Fruit fly (Drosophila melanogaster): Measurements from ENCODE around the gene RhoL.

Gene RhoL

dm6 chr3R:9496748-9497147 lies 5.6 kb downstream of the RhoL start (continued):
- peak; percentile 24 for TF ChIP-seq CG17568 (GFP tag; optimal IDR thresholded peaks at IDR 0.05)
- no peak for TF ChIP-seq CG7745 (tag; optimal IDR thresholded peaks at IDR 0.05)
- no peak for TF ChIP-seq jigr1 (GFP tag; IDR thresholded peaks at IDR 0.05)
- TF ChIP-seq CG12236 (GFP tag; optimal IDR thresholded peaks at IDR 0.05) = peak; percentile 12
- no peak for TF ChIP-seq CG10321 (GFP tag; IDR thresholded peaks at IDR 0.05)
- no peak for TF ChIP-seq HLHmδ (GFP tag; optimal IDR thresholded peaks at IDR 0.05)
- TF ChIP-seq CkIIα-i1 (GFP tag; IDR thresholded peaks at IDR 0.05) = no peak
- peak; percentile 4 for TF ChIP-seq Elba2 (GFP tag; optimal IDR thresholded peaks at IDR 0.05)
- peak; percentile 58 for TF ChIP-seq PHDP (tag; optimal IDR thresholded peaks at IDR 0.05)
- TF ChIP-seq Neu2 (GFP tag; optimal IDR thresholded peaks at IDR 0.05; ENCODE audit: borderline replicate concordance) = peak; percentile 39
- TF ChIP-seq Dll (GFP tag; IDR thresholded peaks at IDR 0.05; ENCODE audit: partially characterized antibody) = peak; percentile 40; the same call in 3 of the 4 replicates
- peak; percentile 85 for TF ChIP-seq ci (GFP tag; IDR thresholded peaks at IDR 0.05)
- peak; percentile 54 for TF ChIP-seq CG13123 (GFP tag; optimal IDR thresholded peaks at IDR 0.05)
- TF ChIP-seq CG15011 (GFP tag; optimal IDR thresholded peaks at IDR 0.05) = no peak
- TF ChIP-seq exex (tag; optimal IDR thresholded peaks at IDR 0.05) = peak; percentile 40
- TF ChIP-seq trh (GFP tag; optimal IDR thresholded peaks at IDR 0.05) = peak; percentile 70
- TF ChIP-seq Lim3 (GFP tag; IDR thresholded peaks at IDR 0.05) = no peak
- TF ChIP-seq BEAF-32 (GFP tag; optimal IDR thresholded peaks at IDR 0.05) = peak; percentile 58
- peak; percentile 91 for TF ChIP-seq zfh2 (GFP tag; optimal IDR thresholded peaks at IDR 0.05)
- peak; percentile 19; the same call in 1 of the 2 replicates for TF ChIP-seq CG14441 (GFP tag; IDR thresholded peaks at IDR 0.05)
- no peak for TF ChIP-seq CG8281 (tag; optimal IDR thresholded peaks at IDR 0.05)
- peak; percentile 98 for TF ChIP-seq CG31365 (tag; optimal IDR thresholded peaks at IDR 0.05)
- TF ChIP-seq Deaf1 (tag; optimal IDR thresholded peaks at IDR 0.05) = peak; percentile 22
- peak; percentile 33; the same call in 1 of the 2 replicates for TF ChIP-seq chm (GFP tag; IDR thresholded peaks at IDR 0.05)
- TF ChIP-seq CG13424 (tag; optimal IDR thresholded peaks at IDR 0.05) = peak; percentile 63
- peak; percentile 23; the same call in 1 of the 2 replicates for TF ChIP-seq CG8765 (GFP tag; IDR thresholded peaks at IDR 0.05)
- TF ChIP-seq CG14710 (tag; optimal IDR thresholded peaks at IDR 0.05) = peak; percentile 86
- TF ChIP-seq psq (GFP tag; optimal IDR thresholded peaks at IDR 0.05) = peak; percentile 44
- no peak for TF ChIP-seq CG30431 (GFP tag; optimal IDR thresholded peaks at IDR 0.05)
- peak; percentile 58 for TF ChIP-seq schlank (tag; optimal IDR thresholded peaks at IDR 0.05)
- TF ChIP-seq CG17328 (GFP tag; IDR thresholded peaks at IDR 0.05) = no peak
- no peak for TF ChIP-seq CG14667 (GFP tag; IDR thresholded peaks at IDR 0.05)
- TF ChIP-seq chn (GFP tag; optimal IDR thresholded peaks at IDR 0.05) = peak; percentile 67
- peak; percentile 67 for TF ChIP-seq lbe (GFP tag; optimal IDR thresholded peaks at IDR 0.05)
- no peak for TF ChIP-seq CG8359 (GFP tag; optimal IDR thresholded peaks at IDR 0.05; ENCODE audit: borderline replicate concordance)
- no peak for TF ChIP-seq fd64A (GFP tag; optimal IDR thresholded peaks at IDR 0.05)
- TF ChIP-seq CG32772 (GFP tag; IDR thresholded peaks at IDR 0.05) = peak; percentile 72
- peak; percentile 54; the same call in 1 of the 3 replicates for TF ChIP-seq zfh1 (GFP tag; IDR thresholded peaks at IDR 0.05)
- TF ChIP-seq unc-4 (GFP tag; IDR thresholded peaks at IDR 0.05; ENCODE audit: partially characterized antibody) = peak; percentile 58
- TF ChIP-seq Spps (tag; optimal IDR thresholded peaks at IDR 0.05) = no peak
- TF ChIP-seq NC2α (GFP tag; optimal IDR thresholded peaks at IDR 0.05) = peak; percentile 36
- no peak for TF ChIP-seq CG6254 (GFP tag; optimal IDR thresholded peaks at IDR 0.05)
- peak; percentile 54; the same call in 2 of the 4 replicates for TF ChIP-seq chinmo (GFP tag; IDR thresholded peaks at IDR 0.05; ENCODE audit: partially characterized antibody)
- TF ChIP-seq HLH4C (GFP tag; IDR thresholded peaks at IDR 0.05; ENCODE audit: partially characterized antibody) = peak; percentile 80
- peak; percentile 99 for TF ChIP-seq pzg (GFP tag; optimal IDR thresholded peaks at IDR 0.05)
- peak; percentile 99 for TF ChIP-seq Med (GFP tag)
- peak; percentile 87 for TF ChIP-seq p53 (GFP tag; optimal IDR thresholded peaks at IDR 0.05)
- no peak for TF ChIP-seq CG10274 (GFP tag; optimal IDR thresholded peaks at IDR 0.05)
- TF ChIP-seq cas (GFP tag; IDR thresholded peaks at IDR 0.05) = peak; percentile 54; the same call in 1 of the 2 replicates
- TF ChIP-seq z (GFP tag; IDR thresholded peaks at IDR 0.05) = no peak
